Worm (Caenorhabditis elegans) whole organism, L2 larva: Measurements from ENCODE around the gene spin-3.

Source experiments
- alr-1 ChIP-seq: fragments of 150-350 bp; optimal IDR thresholded peaks from 2 replicates; lab custom pipeline; 2014; ENCODE audit warnings: missing biosample characterization, missing genetic modification characterization
- ama-1 ChIP-seq: fragments of 150-350 bp; optimal IDR thresholded peaks from 2 replicates; lab custom pipeline; 2018; ENCODE audit warnings: inconsistent platforms
- egl-27 ChIP-seq: sonication (generic microtip); optimal IDR thresholded peaks from 3 replicates; lab custom pipeline; 2017; ENCODE audit warnings: missing biosample characterization, missing genetic modification reagents, missing genetic modification characterization
- gmeb-1 ChIP-seq: fragments of 150-350 bp; optimal IDR thresholded peaks from 2 replicates; lab custom pipeline; 2014; ENCODE audit warnings: missing biosample characterization, missing genetic modification characterization
- mab-5 ChIP-seq: fragments of 150-350 bp; optimal IDR thresholded peaks from 2 replicates; lab custom pipeline; 2014; ENCODE audit warnings: missing biosample characterization, missing genetic modification characterization
- nhr-10 ChIP-seq: sonication (generic microtip); optimal IDR thresholded peaks from 2 replicates; lab custom pipeline; 2017; ENCODE audit warnings: missing biosample characterization, missing genetic modification characterization
- nhr-12 ChIP-seq: fragments of 150-350 bp; optimal IDR thresholded peaks from 2 replicates; lab custom pipeline; 2014; ENCODE audit warnings: missing biosample characterization, missing genetic modification characterization
- zag-1 ChIP-seq: fragments of 150-350 bp; optimal IDR thresholded peaks from 2 replicates; lab custom pipeline; 2014; ENCODE audit warnings: missing biosample characterization, missing genetic modification characterization

ce11 chrX:13174437-13174836, 44.4 kb downstream of the spin-3 start:
- no peak for TF ChIP-seq gmeb-1 (tag; lab: Kevin White, UChicago)
- TF ChIP-seq nhr-12 (tag; lab: Kevin White, UChicago) = no peak
- TF ChIP-seq ama-1 (lab: Kevin White, UChicago) = no peak
- TF ChIP-seq nhr-10 (tag; lab: Kevin White, UChicago) = no peak
- TF ChIP-seq egl-27 (tag; lab: Kevin White, UChicago) = no peak
- no peak for TF ChIP-seq alr-1 (tag; lab: Kevin White, UChicago)
- TF ChIP-seq mab-5 (tag; lab: Kevin White, UChicago) = no peak
- TF ChIP-seq zag-1 (tag; lab: Kevin White, UChicago) = no peak
